Worm (Caenorhabditis elegans) whole organism, young adult: ENCODE measurements around the gene nhr-173.

ENCODE experiments used
- B0035.1 ChIP-seq: sonication (generic microtip); optimal IDR thresholded peaks from 2 replicates; lab custom pipeline; 2016; ENCODE audit warnings: missing genetic modification characterization, mild to moderate bottlenecking, missing compliant biosample characterization, missing genotype, missing genetic modification reagents
- B0336.3 ChIP-seq: fragments of 200-800 bp; sonication (Bioruptor generic); IDR thresholded peaks from 2 replicates; pipeline ENCODE4 v1.3.6; 2022; ENCODE audit warnings: missing genetic modification characterization, missing compliant biosample characterization
- F49E8.2 ChIP-seq: sonication (generic microtip); optimal IDR thresholded peaks from 3 replicates; lab custom pipeline; 2017; ENCODE audit warnings: missing genetic modification characterization, mild to moderate bottlenecking, missing compliant biosample characterization, antibody characterized with exemption, moderate library complexity; ENCODE audit not compliant: insufficient read depth
- ama-1 ChIP-seq, 3 experiments: fragments of 150-350 bp in 1 of 3; sonication (generic microtip) in 2 of 3; optimal IDR thresholded peaks; 2 replicates each; lab custom pipeline; 2014 to 2018; ENCODE audit warnings: missing biosample characterization in 2 of 3, missing genetic modification characterization in 2 of 3, missing genetic modification reagents in 2 of 3
- ccch-3 ChIP-seq: fragments of 200-800 bp; sonication (Bioruptor generic); optimal IDR thresholded peaks from 2 replicates; lab custom pipeline; 2018; ENCODE audit warnings: mild to moderate bottlenecking, missing genetic modification characterization, missing compliant biosample characterization
- ceh-58 ChIP-seq: fragments of 200-800 bp; sonication (Bioruptor generic); IDR thresholded peaks from 2 replicates; pipeline ENCODE4 v1.3.6; 2022; ENCODE audit warnings: missing genetic modification characterization, missing compliant biosample characterization
- hrde-1 ChIP-seq: sonication (generic microtip); optimal IDR thresholded peaks from 2 replicates; lab custom pipeline; 2016; ENCODE audit warnings: missing genetic modification characterization, mild to moderate bottlenecking, missing compliant biosample characterization, moderate library complexity, missing genotype, missing genetic modification reagents, borderline replicate concordance
- nfya-1 ChIP-seq: sonication (generic microtip); optimal IDR thresholded peaks from 2 replicates; lab custom pipeline; 2017; ENCODE audit warnings: antibody characterized with exemption, missing compliant biosample characterization, missing genetic modification characterization, borderline replicate concordance; ENCODE audit not compliant: insufficient read depth
- nhr-120 ChIP-seq: fragments of 200-800 bp; sonication (Bioruptor generic); IDR thresholded peaks from 2 replicates; pipeline ENCODE4 v1.3.6; 2022; ENCODE audit warnings: missing genetic modification characterization, missing compliant biosample characterization
- nhr-179 ChIP-seq: sonication (generic microtip); optimal IDR thresholded peaks from 2 replicates; lab custom pipeline; 2016; ENCODE audit warnings: mild to moderate bottlenecking, missing genetic modification characterization, missing compliant biosample characterization
- snpc-4 ChIP-seq, 5 experiments: fragments of 150-350 bp in 1 of 5; sonication (generic microtip) in 4 of 5; optimal IDR thresholded peaks; 2 replicates each; lab custom pipeline; 2014 to 2018; ENCODE audit warnings: missing genetic modification characterization in 5 of 5, missing biosample characterization in 3 of 5, antibody characterized with exemption in 2 of 5, mild to moderate bottlenecking in 2 of 5, missing compliant biosample characterization in 2 of 5, missing genotype in 2 of 5, moderate library complexity in 2 of 5, missing genetic modification reagents in 1 of 5
- somi-1 ChIP-seq: fragments of 200-800 bp; sonication (Bioruptor generic); optimal IDR thresholded peaks from 2 replicates; lab custom pipeline; 2018; ENCODE audit warnings: mild to moderate bottlenecking, missing genetic modification characterization, missing compliant biosample characterization
- unc-62 ChIP-seq: fragments of 150-350 bp; optimal IDR thresholded peaks from 2 replicates; lab custom pipeline; 2014; ENCODE audit warnings: missing biosample characterization, missing genetic modification reagents, missing genetic modification characterization
- ztf-6 ChIP-seq: fragments of 200-800 bp; sonication (Bioruptor generic); IDR thresholded peaks from 2 replicates; pipeline ENCODE4 v1.3.6; 2022; ENCODE audit warnings: missing genetic modification reagents, missing genetic modification characterization, missing compliant biosample characterization

DNA sequence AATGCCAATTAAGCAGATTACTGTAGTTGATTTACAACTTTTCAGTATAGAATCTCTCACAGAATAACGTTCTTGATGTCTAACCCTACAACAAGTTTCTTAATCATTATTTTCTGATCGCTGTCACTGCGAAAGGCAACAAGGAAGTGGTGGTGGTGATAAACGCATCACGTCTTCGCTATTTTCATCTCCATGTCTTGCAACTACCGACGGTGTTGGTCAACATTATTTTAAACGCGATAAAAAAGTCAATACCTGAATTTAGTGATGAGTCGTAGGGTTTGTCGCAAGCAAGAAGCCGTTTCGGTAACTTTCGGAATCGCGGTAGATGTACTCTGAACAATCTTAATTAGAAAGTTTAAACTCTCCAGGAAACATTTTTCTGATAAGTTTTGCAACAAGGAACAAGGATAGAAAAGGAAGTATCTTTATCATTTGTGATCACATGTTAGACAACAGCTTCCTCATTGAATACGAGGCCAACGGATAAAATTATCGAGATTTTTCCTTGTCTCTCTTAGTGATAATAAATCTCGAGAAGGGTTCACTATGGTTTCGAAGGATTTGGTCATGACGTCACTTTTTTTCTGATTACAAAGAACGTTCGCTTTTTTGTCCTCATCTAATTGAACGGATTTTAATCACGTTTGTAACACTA lies 8.6 kb downstream of the nhr-173 start:
- TF ChIP-seq ccch-3 (GFP tag; lab: Kevin White, UChicago) (no peak), hrde-1 (tag; lab: Kevin White, UChicago) (no peak), ama-1 (optimal IDR thresholded peaks at IDR 0.05; lab: Kevin White, UChicago) (no peak), ama-1 (GFP tag; optimal IDR thresholded peaks at IDR 0.05; lab: Kevin White, UChicago) (no peak), B0336.3 (GFP tag; lab: Robert Waterston, UW) (no peak), nhr-120 (no peak), somi-1 (no peak), ceh-58 (GFP tag; lab: Robert Waterston, UW) (no peak), nfya-1 (no peak), nhr-179 (tag; lab: Kevin White, UChicago) (no peak), snpc-4 (GFP tag; optimal IDR thresholded peaks at IDR 0.05; lab: Kevin White, UChicago) (no peak), snpc-4 (tag; optimal IDR thresholded peaks at IDR 0.05; lab: Kevin White, UChicago) (no peak), ztf-6 (GFP tag; lab: Robert Waterston, UW) (no peak), B0035.1 (tag; lab: Kevin White, UChicago) (no peak), unc-62 (GFP tag; lab: Kevin White, UChicago) (no peak), F49E8.2 (tag; lab: Kevin White, UChicago) (no peak)
